Fruit fly (Drosophila melanogaster): ENCODE measurements around the gene CG31021.

dm6 chr3R:30649661-30650060, 47.7 kb downstream of the CG31021 start, which contains the start of gene CG34433:
- TF ChIP-seq EcR (GFP tag; optimal IDR thresholded peaks at IDR 0.05) = no peak
- no peak for TF ChIP-seq Dll (optimal IDR thresholded peaks at IDR 0.05)

All from whole organism.